Worm (Caenorhabditis elegans) whole organism, mixed stage, embryonic: ENCODE measurements around the gene T24C4.2.
A peak's percentile ranks its signal among the peaks of the same experiment; 100 is the strongest.

Experiments used
- bed-3 ChIP-seq: fragments of 200-800 bp; sonication (Bioruptor generic); optimal IDR thresholded peaks from 3 replicates; lab custom pipeline; 2018; ENCODE audit warnings: mild to moderate bottlenecking, missing genetic modification characterization, moderate library complexity, missing compliant biosample characterization
- blmp-1 ChIP-seq: fragments of 150-350 bp; optimal IDR thresholded peaks from 2 replicates; lab custom pipeline; 2014; ENCODE audit warnings: missing biosample characterization, missing genetic modification characterization
- ceh-39 ChIP-seq: fragments of 150-350 bp; optimal IDR thresholded peaks from 2 replicates; lab custom pipeline; 2014; ENCODE audit warnings: missing biosample characterization, missing genetic modification characterization
- ceh-43 ChIP-seq: fragments of 200-800 bp; sonication (Bioruptor generic); optimal IDR thresholded peaks from 2 replicates; lab custom pipeline; 2018; ENCODE audit warnings: mild to moderate bottlenecking, missing genetic modification characterization, moderate library complexity, missing compliant biosample characterization
- ceh-83 ChIP-seq: fragments of 200-800 bp; sonication (Bioruptor generic); optimal IDR thresholded peaks from 2 replicates; lab custom pipeline; 2018; ENCODE audit warnings: mild to moderate bottlenecking, missing genetic modification characterization, missing compliant biosample characterization
- ces-1 ChIP-seq: fragments of 150-350 bp; optimal IDR thresholded peaks from 2 replicates; lab custom pipeline; 2014; ENCODE audit warnings: missing biosample characterization, missing genetic modification reagents, missing genetic modification characterization
- cnd-1 ChIP-seq: fragments of 200-800 bp; sonication (Bioruptor generic); optimal IDR thresholded peaks from 2 replicates; lab custom pipeline; 2018; ENCODE audit warnings: mild to moderate bottlenecking, missing genetic modification characterization, missing compliant biosample characterization
- drap-1 ChIP-seq: fragments of 200-800 bp; sonication (Bioruptor generic); optimal IDR thresholded peaks from 3 replicates; lab custom pipeline; 2018; ENCODE audit warnings: mild to moderate bottlenecking, missing genetic modification characterization, missing compliant biosample characterization
- elt-1 ChIP-seq: sonication (generic microtip); optimal IDR thresholded peaks from 2 replicates; lab custom pipeline; 2017; ENCODE audit warnings: missing genetic modification characterization, mild to moderate bottlenecking, missing compliant biosample characterization, antibody characterized with exemption, moderate library complexity, borderline replicate concordance; ENCODE audit not compliant: insufficient read depth
- elt-3 ChIP-seq: fragments of 150-350 bp; optimal IDR thresholded peaks from 2 replicates; lab custom pipeline; 2014; ENCODE audit warnings: missing biosample characterization, missing genetic modification characterization
- flh-1 ChIP-seq: fragments of 200-800 bp; sonication (Bioruptor generic); optimal IDR thresholded peaks from 2 replicates; lab custom pipeline; 2018; ENCODE audit warnings: mild to moderate bottlenecking, missing genetic modification characterization, moderate library complexity, missing compliant biosample characterization
- ham-2 ChIP-seq: fragments of 200-800 bp; sonication (Bioruptor generic); optimal IDR thresholded peaks from 2 replicates; lab custom pipeline; 2018; ENCODE audit warnings: mild to moderate bottlenecking, missing genetic modification characterization, missing compliant biosample characterization
- hlh-1 ChIP-seq: fragments of 150-350 bp; optimal IDR thresholded peaks from 2 replicates; lab custom pipeline; 2014; ENCODE audit warnings: missing biosample characterization, missing genetic modification reagents, missing genetic modification characterization
- lin-13 ChIP-seq: fragments of 150-350 bp; optimal IDR thresholded peaks from 2 replicates; lab custom pipeline; 2014; ENCODE audit warnings: missing biosample characterization, missing genetic modification characterization
- lin-32 ChIP-seq: fragments of 200-800 bp; sonication (Bioruptor generic); optimal IDR thresholded peaks from 2 replicates; lab custom pipeline; 2018; ENCODE audit warnings: mild to moderate bottlenecking, missing genetic modification characterization, missing compliant biosample characterization
- lsy-2 ChIP-seq: fragments of 150-350 bp; optimal IDR thresholded peaks from 2 replicates; lab custom pipeline; 2014; ENCODE audit warnings: missing biosample characterization, missing genetic modification characterization
- mab-5 ChIP-seq: fragments of 150-350 bp; optimal IDR thresholded peaks from 2 replicates; lab custom pipeline; 2014; ENCODE audit warnings: missing biosample characterization, missing genetic modification characterization
- mep-1 ChIP-seq: fragments of 150-350 bp; optimal IDR thresholded peaks from 2 replicates; lab custom pipeline; 2017; ENCODE audit warnings: missing biosample characterization, missing genetic modification reagents, missing genetic modification characterization, inconsistent platforms
- mls-2 ChIP-seq: sonication (generic microtip); optimal IDR thresholded peaks from 2 replicates; lab custom pipeline; 2016; ENCODE audit warnings: mild to moderate bottlenecking, missing genetic modification characterization, moderate library complexity, missing compliant biosample characterization
- nhr-12 ChIP-seq: fragments of 150-350 bp; optimal IDR thresholded peaks from 2 replicates; lab custom pipeline; 2014; ENCODE audit warnings: missing biosample characterization, missing genetic modification characterization
- nhr-2 ChIP-seq: fragments of 150-350 bp; optimal IDR thresholded peaks from 2 replicates; lab custom pipeline; 2014; ENCODE audit warnings: missing biosample characterization, missing genetic modification characterization
- nhr-237 ChIP-seq: fragments of 150-350 bp; optimal IDR thresholded peaks from 2 replicates; lab custom pipeline; 2014; ENCODE audit warnings: missing biosample characterization, missing genetic modification characterization
- nhr-28 ChIP-seq: fragments of 150-350 bp; optimal IDR thresholded peaks from 2 replicates; lab custom pipeline; 2014; ENCODE audit warnings: missing biosample characterization, missing genetic modification characterization
- pha-4 ChIP-seq: fragments of 150-350 bp; optimal IDR thresholded peaks from 2 replicates; lab custom pipeline; 2018; ENCODE audit warnings: missing biosample characterization, missing genetic modification reagents, missing genetic modification characterization
- snpc-4 ChIP-seq: fragments of 150-350 bp; optimal IDR thresholded peaks from 2 replicates; lab custom pipeline; 2014; ENCODE audit warnings: missing biosample characterization, missing genetic modification characterization
- unc-120 ChIP-seq: sonication (generic microtip); optimal IDR thresholded peaks from 2 replicates; lab custom pipeline; 2017; ENCODE audit warnings: missing genetic modification characterization, missing compliant biosample characterization; ENCODE audit not compliant: poor library complexity, severe bottlenecking
- unc-39 ChIP-seq: fragments of 150-350 bp; optimal IDR thresholded peaks from 2 replicates; lab custom pipeline; 2014; ENCODE audit warnings: missing biosample characterization, missing genetic modification characterization
- unc-62 ChIP-seq: fragments of 150-350 bp; optimal IDR thresholded peaks from 2 replicates; lab custom pipeline; 2014; ENCODE audit warnings: missing biosample characterization, missing genetic modification reagents, missing genetic modification characterization
- zip-8 ChIP-seq: fragments of 150-350 bp; optimal IDR thresholded peaks from 2 replicates; lab custom pipeline; 2014; ENCODE audit warnings: missing biosample characterization, missing genetic modification characterization
- ztf-11 ChIP-seq: fragments of 150-350 bp; optimal IDR thresholded peaks from 2 replicates; lab custom pipeline; 2014; ENCODE audit warnings: missing biosample characterization, missing genetic modification characterization

T24C4.2 gene

DNA sequence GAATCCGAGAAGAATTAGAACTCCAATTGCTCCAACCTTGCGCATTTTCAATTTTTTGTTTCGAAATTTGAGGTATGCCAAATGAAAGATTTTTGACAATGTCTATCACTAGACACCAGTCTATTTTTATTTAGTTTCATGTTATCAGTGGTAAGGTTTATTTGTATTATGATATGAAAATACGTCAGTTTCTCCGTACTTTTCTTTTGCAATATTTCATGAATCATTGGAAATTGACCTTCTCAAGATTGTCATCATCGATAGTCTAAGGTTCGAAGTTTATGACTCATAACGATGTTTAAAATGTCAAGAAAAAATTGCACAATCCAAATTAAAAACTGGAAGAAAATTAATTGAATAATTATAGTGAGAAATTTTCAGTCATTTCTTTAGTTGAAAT, 3.7 kb upstream of the T24C4.2 start, which contains the start of gene clc-19:
Gene clc-19, minus strand, starts transcription at position 135 of the 400 bp plus-strand sequence.
- no peak for TF ChIP-seq ceh-83 (GFP tag; lab: Kevin White, UChicago)
- no peak for TF ChIP-seq snpc-4 (tag; lab: Kevin White, UChicago)
- TF ChIP-seq blmp-1 (tag; lab: Kevin White, UChicago): no peak
- no peak for TF ChIP-seq pha-4

ce11 chrIII:872373-872772, 2.6 kb upstream of the T24C4.2 start, which contains the start of the genes T24C4.3 and clc-20:
TSS of gene T24C4.3 (minus strand) at chrIII:872473.
TSS of gene clc-20 (plus strand) at chrIII:872583.
- TF ChIP-seq zip-8 (tag; lab: Kevin White, UChicago) (no peak), ceh-83 (GFP tag; lab: Kevin White, UChicago) (no peak), unc-39 (no peak), drap-1 (GFP tag; lab: Kevin White, UChicago) (no peak), nhr-237 (tag; lab: Kevin White, UChicago) (no peak), mep-1 (tag; lab: Kevin White, UChicago) (no peak), bed-3 (GFP tag; lab: Kevin White, UChicago) (no peak), ham-2 (GFP tag; lab: Kevin White, UChicago) (no peak), nhr-12 (no peak)

DNA sequence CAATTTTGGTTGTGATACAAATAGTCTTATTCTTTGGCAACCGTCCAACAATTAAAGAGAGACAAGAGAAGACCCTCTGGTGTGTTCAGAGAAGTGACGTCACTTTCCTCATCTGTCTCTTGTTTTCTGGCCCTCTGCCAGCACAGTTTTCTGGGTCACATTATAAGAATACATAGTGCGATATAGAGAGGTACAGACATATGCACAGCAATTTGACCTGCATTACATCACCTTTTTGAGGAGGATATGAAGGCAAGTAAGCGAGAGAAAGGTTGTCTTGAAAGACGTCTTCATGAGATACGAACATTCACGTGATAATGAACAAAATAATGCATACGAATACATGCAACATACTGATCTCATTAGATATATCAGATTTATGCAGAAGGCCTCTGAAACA, 786 bp upstream of the T24C4.2 start:
- TF ChIP-seq mep-1 (tag; lab: Kevin White, UChicago) (peak; percentile 8), lsy-2 (tag; lab: Kevin White, UChicago) (no peak), unc-62 (GFP tag; lab: Kevin White, UChicago) (no peak), ceh-39 (tag; lab: Kevin White, UChicago) (peak; percentile 20), zip-8 (tag; lab: Kevin White, UChicago) (peak; percentile 67), unc-39 (peak; percentile 68), elt-3 (tag; lab: Kevin White, UChicago) (no peak), nhr-2 (tag; lab: Kevin White, UChicago) (peak; percentile 71), elt-1 (tag; lab: Kevin White, UChicago) (peak; percentile 49), blmp-1 (tag; lab: Kevin White, UChicago) (no peak), cnd-1 (peak; percentile 57), unc-120 (tag; lab: Kevin White, UChicago) (no peak)

ce11 chrIII:868866-869265, 903 bp downstream of the T24C4.2 start:
- no peak for TF ChIP-seq elt-3 (tag; lab: Kevin White, UChicago)
- TF ChIP-seq lin-32 (GFP tag; lab: Kevin White, UChicago): peak; percentile 69
- no peak for TF ChIP-seq unc-120 (tag; lab: Kevin White, UChicago)
- no peak for TF ChIP-seq mls-2
- no peak for TF ChIP-seq hlh-1

- TF ChIP-seq zip-8 (tag; lab: Kevin White, UChicago) (no peak), pha-4 (no peak), lin-32 (GFP tag; lab: Kevin White, UChicago) (no peak), ces-1 (GFP tag; lab: Kevin White, UChicago) (peak; percentile 93)
Observed at ce11 chrIII:861819-862356, 7.9 kb downstream of the T24C4.2 start, which contains the start of gene arx-4. TSS of gene arx-4 (plus strand) at chrIII:862306.

DNA sequence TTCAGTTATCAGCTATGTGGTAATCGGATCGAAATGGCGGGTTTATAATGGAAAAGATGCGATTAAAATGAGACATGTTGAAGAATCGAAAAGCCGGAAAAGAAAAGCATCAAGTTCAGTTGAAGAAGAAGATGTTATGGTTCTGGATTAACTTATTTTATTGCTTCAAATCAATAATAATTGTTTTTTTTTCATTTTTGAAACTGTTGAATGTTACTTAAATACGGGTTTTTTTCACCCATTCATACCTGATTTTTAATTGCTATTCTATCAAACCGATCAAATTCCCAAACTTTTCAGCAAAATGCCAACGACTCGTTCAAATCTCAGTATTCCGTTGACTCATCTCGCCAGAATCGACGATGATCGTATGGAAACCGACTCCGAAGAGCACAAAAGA, 9.9 kb downstream of the T24C4.2 start, which contains the start of gene exos-4.2:
Gene exos-4.2, plus strand, starts transcription at position 301 of the 400 bp plus-strand sequence.
- TF ChIP-seq flh-1 (GFP tag; lab: Kevin White, UChicago) (no peak), mab-5 (tag; lab: Kevin White, UChicago) (no peak), unc-120 (tag; lab: Kevin White, UChicago) (no peak), elt-3 (tag; lab: Kevin White, UChicago) (no peak), hlh-1 (no peak), snpc-4 (tag; lab: Kevin White, UChicago) (no peak), mls-2 (no peak), ham-2 (GFP tag; lab: Kevin White, UChicago) (no peak), lin-13 (tag; lab: Kevin White, UChicago) (no peak), zip-8 (tag; lab: Kevin White, UChicago) (no peak), unc-62 (GFP tag; lab: Kevin White, UChicago) (no peak), ceh-43 (GFP tag; lab: Kevin White, UChicago) (no peak), ztf-11 (no peak), nhr-12 (no peak), ceh-83 (GFP tag; lab: Kevin White, UChicago) (no peak), nhr-28 (tag; lab: Kevin White, UChicago) (no peak), lsy-2 (tag; lab: Kevin White, UChicago) (no peak), ces-1 (GFP tag; lab: Kevin White, UChicago) (no peak)
- TF ChIP-seq, all 35 proteins: peak for 0
